Fruit fly (Drosophila melanogaster) S2 (cell line): ENCODE results near the gene Atg1.

Source experiments
- CG8478 ChIP-seq: fragments of >200 bp; optimal IDR thresholded peaks from 2 replicates; lab custom pipeline; 2018
- CTCF ChIP-seq, 2 experiments: fragments of >200 bp; optimal IDR thresholded peaks; 2 replicates each; lab custom pipeline; 2018

- TF ChIP-seq CTCF (optimal IDR thresholded peaks at IDR 0.05; lab: Kevin White, UChicago) (no peak), CG8478 (lab: Kevin White, UChicago) (no peak)
Observed at dm6 chr3L:12749567-12750535, 55.1 kb downstream of the Atg1 start, which contains the start of the genes Klc and CG10984.
